Fruit fly (Drosophila melanogaster): ENCODE measurements around the gene Gs1.

DNA sequence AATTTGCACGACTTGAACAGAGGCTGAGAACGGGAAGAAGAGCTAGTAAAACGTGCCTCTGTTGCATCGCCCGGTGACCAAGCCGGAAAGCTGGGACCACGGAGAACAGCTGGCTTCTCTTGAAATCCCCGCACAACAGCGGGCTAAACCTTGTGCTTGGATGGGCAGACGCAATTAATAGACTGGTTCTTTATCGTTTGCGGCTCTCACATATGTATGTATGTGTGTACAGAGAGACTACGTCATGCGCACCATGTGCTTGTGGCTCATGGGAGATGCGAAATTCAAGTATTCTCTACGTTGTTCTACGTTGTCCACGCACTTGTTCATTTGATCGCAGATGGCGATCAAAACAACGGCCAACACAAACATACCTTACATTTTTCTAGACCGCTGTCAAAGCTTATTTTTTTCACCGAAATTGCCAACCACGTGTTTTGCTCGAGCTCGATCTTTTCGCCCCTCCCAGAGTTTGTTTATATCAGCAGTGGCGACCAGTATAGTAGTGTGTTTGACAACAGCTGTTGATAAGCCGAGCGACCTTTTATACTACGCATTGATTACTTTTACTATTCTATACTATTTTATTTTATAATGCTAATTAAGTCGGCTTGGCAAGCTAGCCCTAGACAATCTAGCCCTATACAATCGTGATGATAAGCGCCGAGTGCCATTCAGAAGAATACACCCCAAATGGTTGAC is 22.6 kb upstream of the Gs1 start:
- TF ChIP-seq CG32006 (GFP tag; optimal IDR thresholded peaks at IDR 0.05) = no peak
- no peak for TF ChIP-seq Hr39 (GFP tag; optimal IDR thresholded peaks at IDR 0.05)
- TF ChIP-seq CG3032 (tag; optimal IDR thresholded peaks at IDR 0.05) = no peak
- TF ChIP-seq Smox (GFP tag; optimal IDR thresholded peaks at IDR 0.05) = no peak
- no peak for TF ChIP-seq spab (GFP tag; optimal IDR thresholded peaks at IDR 0.05)
- TF ChIP-seq CG16779 (tag; optimal IDR thresholded peaks at IDR 0.05) = no peak
- TF ChIP-seq fd85E (GFP tag; optimal IDR thresholded peaks at IDR 0.05) = no peak
- no peak for TF ChIP-seq achi (GFP tag; optimal IDR thresholded peaks at IDR 0.05)
